Comparison of ENCODE assay signal across 2 fruit fly cellular contexts in the genomic region with DNA sequence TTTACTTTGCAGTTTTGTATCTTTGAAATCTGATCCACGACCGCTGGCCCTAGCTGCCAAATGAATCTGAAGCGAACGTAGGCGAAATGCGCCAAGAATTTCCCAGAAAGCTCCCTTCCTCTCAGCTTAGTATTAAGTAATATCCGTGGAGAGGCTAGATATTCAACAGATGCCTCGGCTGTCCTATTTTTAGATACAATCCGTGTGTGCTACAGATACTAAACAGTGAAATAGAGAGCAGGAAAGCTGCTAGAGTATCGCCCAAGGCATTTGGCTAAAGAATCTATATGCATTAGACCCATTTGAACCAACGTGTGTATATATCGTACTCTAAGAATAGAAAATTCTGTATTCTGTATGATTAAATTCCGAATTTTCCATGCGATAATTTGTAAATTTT.
TF ChIP-seq lines count a peak whose summit lies in the region.

No protein-coding gene starts in this region.

- TF ChIP-seq CTCF in whole organism, embryonic (GFP tag; optimal IDR thresholded peaks at IDR 0.05; lab: Kevin White, UChicago), result no peak

TF ChIP-seq in whole organism, adult, 20 proteins besides CTCF, POLR2A, EP300 and RAD21:
- TF ChIP-seq kay (GFP tag; lab: Kevin White, UChicago; ENCODE audit: borderline replicate concordance), result peak; percentile 11
- TF ChIP-seq Hr96 (GFP tag; optimal IDR thresholded peaks at IDR 0.05; lab: Kevin White, UChicago), result no peak
TF ChIP-seq in whole organism, adult: peak in this region for 1.

TF ChIP-seq in whole organism, embryonic, 481 proteins besides CTCF, POLR2A, EP300 and RAD21:
- TF ChIP-seq fu2 (GFP tag; optimal IDR thresholded peaks at IDR 0.05; lab: Kevin White, UChicago) (no peak), lilli (GFP tag; optimal IDR thresholded peaks at IDR 0.05; lab: Kevin White, UChicago) (peak; percentile 18), br (optimal IDR thresholded peaks at IDR 0.05; lab: Kevin White, UChicago) (no peak), CG15011 (GFP tag; optimal IDR thresholded peaks at IDR 0.05; lab: Kevin White, UChicago) (no peak), bigmax (GFP tag; optimal IDR thresholded peaks at IDR 0.05; lab: Kevin White, UChicago) (no peak), sd (tag; optimal IDR thresholded peaks at IDR 0.05; lab: Kevin White, UChicago) (peak; percentile 57), pho (GFP tag; optimal IDR thresholded peaks at IDR 0.05; lab: Kevin White, UChicago) (no peak), E2f1 (GFP tag; IDR thresholded peaks at IDR 0.05; lab: Robert Waterston, UW) (no peak), sima (GFP tag; optimal IDR thresholded peaks at IDR 0.05; lab: Kevin White, UChicago) (no peak), Oli (tag; optimal IDR thresholded peaks at IDR 0.05; lab: Kevin White, UChicago) (no peak), schlank (tag; optimal IDR thresholded peaks at IDR 0.05; lab: Kevin White, UChicago) (no peak), CG34422 (GFP tag; IDR thresholded peaks at IDR 0.05; lab: Robert Waterston, UW) (no peak), Med (GFP tag; lab: Kevin White, UChicago) (peak; percentile 23), D19A (tag; optimal IDR thresholded peaks at IDR 0.05; lab: Kevin White, UChicago) (peak; percentile 18), Dp (GFP tag; optimal IDR thresholded peaks at IDR 0.05; lab: Kevin White, UChicago) (no peak), kah (GFP tag; optimal IDR thresholded peaks at IDR 0.05; lab: Kevin White, UChicago) (peak; percentile 69), CG32772 (GFP tag; IDR thresholded peaks at IDR 0.05; lab: Robert Waterston, UW) (0 out of 2 replicates have a peak, but pooled peaks have one; percentile 17), Xrp1 (GFP tag; IDR thresholded peaks at IDR 0.05; lab: Robert Waterston, UW) (no peak)

Comparison
In these comparisons a context has a peak if more than half of its experiments do, and no peak if none do; other contexts are left out.
1. Of the 1 proteins assayed by ChIP-seq in both whole organism, embryonic and whole organism, adult: peak only in whole organism, embryonic: none; only in whole organism, adult: kay; in both: none; in neither: 0.